Worm (Caenorhabditis elegans) whole organism, L4 larva: ENCODE results near the gene C32D5.8.

Experiments
- dve-1 ChIP-seq: sonication (generic microtip); optimal IDR thresholded peaks from 2 replicates; lab custom pipeline; 2017; ENCODE audit warnings: antibody characterized with exemption, mild to moderate bottlenecking, missing genetic modification characterization, missing compliant biosample characterization; ENCODE audit not compliant: insufficient read depth
- fkh-10 ChIP-seq: fragments of 150-350 bp; optimal IDR thresholded peaks from 2 replicates; lab custom pipeline; 2014; ENCODE audit warnings: missing biosample characterization, missing genetic modification reagents, missing genetic modification characterization
- mdl-1 ChIP-seq, 2 experiments: fragments of 150-350 bp in 1 of 2; sonication (generic microtip) in 1 of 2; optimal IDR thresholded peaks; 2 replicates each; lab custom pipeline; 2014 to 2017; ENCODE audit warnings: missing biosample characterization in 2 of 2, missing genetic modification characterization in 2 of 2
- pqm-1 ChIP-seq: sonication (generic microtip); optimal IDR thresholded peaks from 2 replicates; lab custom pipeline; 2017; ENCODE audit warnings: missing biosample characterization, missing genetic modification characterization
- rbr-2 ChIP-seq: sonication (generic microtip); optimal IDR thresholded peaks from 2 replicates; lab custom pipeline; 2016; ENCODE audit warnings: missing genotype, missing genetic modification characterization, missing compliant biosample characterization
- saeg-2 ChIP-seq: fragments of 200-800 bp; sonication (Bioruptor generic); IDR thresholded peaks from 2 replicates; pipeline ENCODE4 v1.3.6; 2022; ENCODE audit warnings: missing genetic modification reagents, missing genetic modification characterization, missing compliant biosample characterization
- unc-62 ChIP-seq, 3 experiments: fragments of 150-350 bp in 1 of 3; sonication (generic microtip); optimal IDR thresholded peaks in 2 of 3; peaks in 1 of 3; 1 replicate in 1 of 3; 2 replicates in 2 of 3; lab custom pipeline; 2014 to 2017; ENCODE audit warnings: missing biosample characterization in 3 of 3, missing genetic modification characterization in 3 of 3, missing genetic modification reagents in 3 of 3, missing genotype in 1 of 3

DNA sequence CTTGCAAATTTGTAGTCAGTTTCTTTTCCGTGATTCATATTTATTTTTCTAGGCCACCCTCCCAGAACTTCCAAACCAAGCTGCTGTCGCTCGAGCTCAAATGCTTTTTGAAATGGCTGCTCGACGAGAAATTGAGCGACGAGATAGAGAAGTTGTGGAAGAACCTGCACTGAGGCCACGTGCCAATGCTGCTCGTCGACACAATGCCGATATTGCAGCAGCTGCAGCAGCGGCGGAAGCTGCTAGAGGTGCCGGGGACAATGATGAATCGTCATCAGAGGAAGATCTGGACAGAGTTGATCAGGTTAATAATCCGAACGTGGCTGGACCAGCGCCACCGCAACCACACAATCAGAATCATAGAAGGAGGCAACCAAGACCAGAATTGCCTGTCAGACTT, 27.6 kb upstream of the C32D5.8 start:
- TF ChIP-seq mdl-1 (tag; optimal IDR thresholded peaks at IDR 0.05; lab: Kevin White, UChicago) (no peak), pqm-1 (tag; lab: Kevin White, UChicago) (no peak), fkh-10 (GFP tag; lab: Kevin White, UChicago) (no peak), dve-1 (tag; lab: Kevin White, UChicago) (no peak), saeg-2 (GFP tag; lab: Robert Waterston, UW) (no peak), unc-62 (GFP tag; optimal IDR thresholded peaks at IDR 0.05 in 1 of 2; lab: Kevin White, UChicago) (no peak), unc-62 (tag; optimal IDR thresholded peaks at IDR 0.05; lab: Kevin White, UChicago) (no peak), rbr-2 (tag; lab: Kevin White, UChicago) (no peak)
